Fruit fly (Drosophila melanogaster): ENCODE measurements around the gene CG31229.

Gene CG31229

dm6 chr3R:18667659-18668248, at the start of gene CG31229:
Gene CG31229 (plus strand): TSS chr3R:18667852.
- TF ChIP-seq Dfd (GFP tag; optimal IDR thresholded peaks at IDR 0.05) (no peak), fru (GFP tag; optimal IDR thresholded peaks at IDR 0.05) (no peak), dsf (GFP tag; optimal IDR thresholded peaks at IDR 0.05; ENCODE audit: borderline replicate concordance) (no peak), foxo (GFP tag; optimal IDR thresholded peaks at IDR 0.05) (no peak), Rel (GFP tag; optimal IDR thresholded peaks at IDR 0.05) (no peak), Rel (tag; optimal IDR thresholded peaks at IDR 0.05) (peak; percentile 98), Sp1 (GFP tag; optimal IDR thresholded peaks at IDR 0.05) (no peak), ey (GFP tag; optimal IDR thresholded peaks at IDR 0.05) (no peak), Hr83 (GFP tag; optimal IDR thresholded peaks at IDR 0.05; ENCODE audit: poor library complexity, severe bottlenecking) (no peak)

- TF ChIP-seq br (GFP tag; optimal IDR thresholded peaks at IDR 0.05), result no peak
- TF ChIP-seq Dfd (GFP tag; optimal IDR thresholded peaks at IDR 0.05), result no peak
- TF ChIP-seq lola (GFP tag; optimal IDR thresholded peaks at IDR 0.05), result no peak
- TF ChIP-seq Mio (GFP tag; optimal IDR thresholded peaks at IDR 0.05), result no peak
- TF ChIP-seq Hr83 (GFP tag; optimal IDR thresholded peaks at IDR 0.05; ENCODE audit: poor library complexity, severe bottlenecking), result no peak
- no peak for TF ChIP-seq ey (GFP tag; optimal IDR thresholded peaks at IDR 0.05)
- no peak for TF ChIP-seq CG32264 (GFP tag; optimal IDR thresholded peaks at IDR 0.05)
- TF ChIP-seq Abd-B (GFP tag; optimal IDR thresholded peaks at IDR 0.05), result no peak
- no peak for TF ChIP-seq jim (GFP tag; optimal IDR thresholded peaks at IDR 0.05)
- TF ChIP-seq fru (GFP tag; optimal IDR thresholded peaks at IDR 0.05), result no peak
- no peak for TF ChIP-seq Vsx2 (GFP tag; optimal IDR thresholded peaks at IDR 0.05; ENCODE audit: partially characterized antibody)
- TF ChIP-seq dl (GFP tag; optimal IDR thresholded peaks at IDR 0.05; ENCODE audit: insufficient read depth in 1 of 2, partially characterized antibody in 2 of 2), result no peak
- TF ChIP-seq Jra (GFP tag; optimal IDR thresholded peaks at IDR 0.05), result no peak
Measured at dm6 chr3R:18619451-18619942, 48.2 kb upstream of the CG31229 start.

DNA sequence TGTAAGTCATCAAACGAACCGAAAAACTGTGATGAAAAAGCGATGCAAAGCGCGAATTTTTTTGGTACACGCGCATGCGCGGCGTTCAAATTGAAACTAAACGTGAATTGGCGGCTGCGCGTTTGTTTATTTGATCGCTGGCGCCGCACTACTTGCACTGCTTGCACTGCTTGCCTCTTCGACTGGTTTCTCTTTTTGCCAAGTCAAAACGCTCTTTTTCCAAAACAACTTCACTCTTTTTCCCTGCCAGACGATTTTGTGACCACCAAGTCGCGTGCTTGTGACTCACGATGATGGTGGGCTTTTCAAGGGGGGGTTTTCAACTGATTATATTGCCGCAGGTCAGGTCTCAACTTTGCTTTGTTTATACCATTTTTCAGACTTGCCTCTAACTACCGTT, 46.4 kb upstream of the CG31229 start, which contains the start of gene CG14304:
CG14304 (minus strand) TSS at position 98 of the 400 bp plus-strand sequence.
- TF ChIP-seq Mio (GFP tag; optimal IDR thresholded peaks at IDR 0.05), result no peak
- no peak for TF ChIP-seq Hr83 (GFP tag; optimal IDR thresholded peaks at IDR 0.05; ENCODE audit: poor library complexity, severe bottlenecking)
- TF ChIP-seq h (GFP tag; optimal IDR thresholded peaks at IDR 0.05), result no peak
- no peak for TF ChIP-seq ey (GFP tag; optimal IDR thresholded peaks at IDR 0.05)

- no peak for TF ChIP-seq psq (GFP tag; optimal IDR thresholded peaks at IDR 0.05)
- peak; percentile 17 for TF ChIP-seq h (GFP tag; optimal IDR thresholded peaks at IDR 0.05)
Measured at dm6 chr3R:18624541-18624940, 43.1 kb upstream of the CG31229 start.

- TF ChIP-seq CrebA (GFP tag; optimal IDR thresholded peaks at IDR 0.05; ENCODE audit: borderline replicate concordance) (peak; percentile 18), fru (GFP tag; optimal IDR thresholded peaks at IDR 0.05) (no peak), Vsx2 (GFP tag; optimal IDR thresholded peaks at IDR 0.05; ENCODE audit: partially characterized antibody) (peak; percentile 48), Myc (optimal IDR thresholded peaks at IDR 0.05) (peak; percentile 93), HLH106 (tag; optimal IDR thresholded peaks at IDR 0.05) (peak; percentile 4), dmrt93B (GFP tag; optimal IDR thresholded peaks at IDR 0.05) (no peak)
Measured at dm6 chr3R:18628311-18628811, 39.3 kb upstream of the CG31229 start.

DNA sequence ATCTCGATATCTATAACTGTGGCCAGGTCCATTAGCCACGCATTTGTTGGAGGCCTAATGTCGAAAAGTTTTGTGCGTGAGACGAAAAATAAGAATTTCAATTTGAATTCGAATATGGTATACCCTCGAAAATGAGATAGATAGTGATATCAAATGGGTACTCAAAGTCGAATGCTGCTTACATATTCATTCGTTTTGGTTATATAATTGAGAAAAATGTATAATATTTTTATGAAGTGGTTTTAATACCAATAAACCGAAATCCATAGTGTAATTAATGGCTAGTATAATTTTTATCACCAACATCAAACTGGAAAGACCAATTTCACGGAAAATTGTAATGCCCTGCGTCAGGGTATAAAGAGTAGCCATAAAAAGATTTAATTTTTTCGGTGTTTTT, 34.6 kb upstream of the CG31229 start:
- TF ChIP-seq Abd-B (GFP tag; optimal IDR thresholded peaks at IDR 0.05), result no peak
- peak; percentile 12 for TF ChIP-seq h (GFP tag; optimal IDR thresholded peaks at IDR 0.05)
- TF ChIP-seq sv (GFP tag; optimal IDR thresholded peaks at IDR 0.05), result no peak

DNA sequence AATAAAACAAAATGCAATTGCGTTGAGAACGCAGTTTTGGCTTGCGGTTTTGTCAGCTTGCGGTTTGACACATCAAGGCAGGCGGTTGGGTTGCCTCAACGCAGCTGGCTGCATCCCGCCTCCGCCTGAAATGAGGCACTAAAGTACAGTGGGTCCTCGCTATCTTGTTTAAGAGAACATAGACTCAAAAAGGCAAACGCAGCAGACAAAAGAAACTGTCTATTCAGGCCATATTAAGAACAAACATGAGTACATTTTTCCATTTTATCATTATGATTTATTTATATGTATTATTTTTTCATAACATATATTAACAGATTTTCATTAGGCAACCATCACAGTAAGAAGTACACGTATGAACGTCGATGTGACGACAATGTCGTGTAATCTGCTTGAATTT, 28.0 kb upstream of the CG31229 start:
- TF ChIP-seq woc (GFP tag; optimal IDR thresholded peaks at IDR 0.05) (no peak), HLH106 (tag; optimal IDR thresholded peaks at IDR 0.05) (peak; percentile 1)
